Worm (Caenorhabditis elegans) whole organism, midembryonic: ENCODE measurements around the gene C14B9.3.

ENCODE experiments used
- T22C8.4 ChIP-seq: fragments of 200-800 bp; sonication (Bioruptor generic); IDR thresholded peaks from 2 replicates; pipeline ENCODE4 v1.3.6; 2022; ENCODE audit warnings: missing genetic modification characterization, missing compliant biosample characterization
- cog-1 ChIP-seq: sonication (generic microtip); optimal IDR thresholded peaks from 2 replicates; lab custom pipeline; 2016; ENCODE audit warnings: missing genetic modification characterization, missing compliant biosample characterization
- flt-1 ChIP-seq: fragments of 200-800 bp; sonication (Bioruptor generic); IDR thresholded peaks from 2 replicates; pipeline ENCODE4 v1.3.6; 2022; ENCODE audit warnings: missing genetic modification characterization, missing compliant biosample characterization
- ref-1 ChIP-seq: fragments of 200-800 bp; sonication (Bioruptor generic); conservative IDR thresholded peaks from 2 replicates; pipeline ENCODE4 v1.3.6; 2022; ENCODE audit warnings: missing genetic modification reagents, missing genetic modification characterization, missing compliant biosample characterization
- ztf-23 ChIP-seq: fragments of 200-800 bp; sonication (Bioruptor generic); IDR thresholded peaks from 2 replicates; pipeline ENCODE4 v1.3.6; 2022; ENCODE audit warnings: missing genetic modification reagents, missing genetic modification characterization, missing compliant biosample characterization

DNA sequence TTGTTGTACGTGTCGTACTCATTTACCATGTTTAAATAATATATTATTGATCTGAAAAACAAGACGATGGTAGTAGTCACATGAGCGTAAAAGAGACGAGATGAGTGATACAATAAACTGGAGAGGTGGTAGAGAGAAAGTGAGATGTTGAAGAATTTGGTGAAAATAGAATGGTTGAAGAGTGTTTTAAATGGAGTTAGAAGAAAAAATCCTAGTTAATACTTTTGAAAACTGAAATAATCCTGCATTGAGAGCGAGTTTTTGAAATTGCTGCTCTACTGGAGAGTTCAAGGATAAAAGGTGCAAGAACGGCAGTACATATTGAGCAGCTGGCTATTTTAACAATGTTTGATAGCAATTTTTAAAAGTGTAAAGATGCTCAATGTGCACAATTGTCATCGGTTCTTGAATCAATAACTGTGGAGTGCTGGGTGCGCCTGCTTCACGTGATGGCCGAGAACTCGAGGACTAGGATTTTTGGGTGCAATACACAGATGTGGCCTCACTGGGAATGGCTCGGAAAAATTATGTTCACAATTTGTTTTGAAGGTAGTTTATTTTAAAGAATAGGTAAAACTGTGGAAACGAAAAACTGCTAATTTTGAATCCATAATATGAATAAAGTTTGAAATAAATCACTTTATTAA, 49.7 kb downstream of the C14B9.3 start, which contains the start of gene atg-13:
- TF ChIP-seq flt-1 (GFP tag; lab: Robert Waterston, UW) = no peak
- TF ChIP-seq ref-1 (GFP tag; lab: Robert Waterston, UW) = no peak
- TF ChIP-seq ztf-23 (GFP tag; lab: Robert Waterston, UW) = no peak
- TF ChIP-seq cog-1 (tag; lab: Kevin White, UChicago) = no peak
- no peak for TF ChIP-seq T22C8.4 (GFP tag; lab: Robert Waterston, UW)
